Fruit fly (Drosophila melanogaster): Measurements from ENCODE around the gene eIF4G2.

Gene eIF4G2

dm6 chr3R:23831696-23832095 is 12.7 kb upstream of the eIF4G2 start:
- TF ChIP-seq Vsx2 (GFP tag; optimal IDR thresholded peaks at IDR 0.05; ENCODE audit: partially characterized antibody) (no peak), sv (GFP tag; optimal IDR thresholded peaks at IDR 0.05) (no peak), pan (optimal IDR thresholded peaks at IDR 0.05) (no peak), psq (GFP tag; optimal IDR thresholded peaks at IDR 0.05) (no peak), N (GFP tag; optimal IDR thresholded peaks at IDR 0.05) (no peak), lola (GFP tag; optimal IDR thresholded peaks at IDR 0.05) (no peak), brk (GFP tag; optimal IDR thresholded peaks at IDR 0.05) (no peak), usp (GFP tag; optimal IDR thresholded peaks at IDR 0.05) (no peak), dmrt93B (GFP tag; optimal IDR thresholded peaks at IDR 0.05) (no peak), HLH106 (tag; optimal IDR thresholded peaks at IDR 0.05) (no peak), GATAd (GFP tag; optimal IDR thresholded peaks at IDR 0.05) (no peak), CG9705 (GFP tag; optimal IDR thresholded peaks at IDR 0.05) (no peak), Myc (optimal IDR thresholded peaks at IDR 0.05) (no peak), dl (GFP tag; optimal IDR thresholded peaks at IDR 0.05; ENCODE audit: insufficient read depth in 1 of 2, partially characterized antibody in 2 of 2) (no peak), ey (GFP tag; optimal IDR thresholded peaks at IDR 0.05) (no peak), Jra (GFP tag; optimal IDR thresholded peaks at IDR 0.05) (no peak), tai (GFP tag; optimal IDR thresholded peaks at IDR 0.05) (no peak)

- TF ChIP-seq Vsx2 (GFP tag; optimal IDR thresholded peaks at IDR 0.05; ENCODE audit: partially characterized antibody) (no peak), Dfd (GFP tag; optimal IDR thresholded peaks at IDR 0.05) (peak; percentile 16)
Observed at dm6 chr3R:23827093-23827492, 8.1 kb upstream of the eIF4G2 start.

dm6 chr3R:23823678-23824077 is 4.6 kb upstream of the eIF4G2 start:
- TF ChIP-seq sv (GFP tag; optimal IDR thresholded peaks at IDR 0.05) (no peak), N (GFP tag; optimal IDR thresholded peaks at IDR 0.05) (no peak), CrebA (GFP tag; optimal IDR thresholded peaks at IDR 0.05; ENCODE audit: borderline replicate concordance) (no peak), Dif (GFP tag; optimal IDR thresholded peaks at IDR 0.05; ENCODE audit: partially characterized antibody) (no peak), brk (GFP tag; optimal IDR thresholded peaks at IDR 0.05) (no peak), Hr83 (GFP tag; optimal IDR thresholded peaks at IDR 0.05; ENCODE audit: poor library complexity, severe bottlenecking) (no peak), ey (GFP tag; optimal IDR thresholded peaks at IDR 0.05) (no peak), dl (GFP tag; optimal IDR thresholded peaks at IDR 0.05; ENCODE audit: insufficient read depth in 1 of 2, partially characterized antibody in 2 of 2) (no peak), pan (optimal IDR thresholded peaks at IDR 0.05) (no peak), CG32264 (GFP tag; optimal IDR thresholded peaks at IDR 0.05) (no peak), dmrt93B (GFP tag; optimal IDR thresholded peaks at IDR 0.05) (no peak), sage (GFP tag; optimal IDR thresholded peaks at IDR 0.05) (no peak), dsf (GFP tag; optimal IDR thresholded peaks at IDR 0.05; ENCODE audit: borderline replicate concordance) (no peak), GATAd (GFP tag; optimal IDR thresholded peaks at IDR 0.05) (no peak), foxo (GFP tag; optimal IDR thresholded peaks at IDR 0.05) (no peak)

- TF ChIP-seq Rel (GFP tag; optimal IDR thresholded peaks at IDR 0.05) (no peak), Rel (tag; optimal IDR thresholded peaks at IDR 0.05) (no peak), brk (GFP tag; optimal IDR thresholded peaks at IDR 0.05) (no peak), psq (GFP tag; optimal IDR thresholded peaks at IDR 0.05) (no peak)
Observed at dm6 chr3R:23822969-23823368, 3.9 kb upstream of the eIF4G2 start.

dm6 chr3R:23820290-23820689 is 1.3 kb upstream of the eIF4G2 start:
- peak; percentile 25 for TF ChIP-seq sv (GFP tag; optimal IDR thresholded peaks at IDR 0.05)
- TF ChIP-seq foxo (GFP tag; optimal IDR thresholded peaks at IDR 0.05), result peak in 1 of 2 experiments; percentile 41
- no peak for TF ChIP-seq Hr83 (GFP tag; optimal IDR thresholded peaks at IDR 0.05; ENCODE audit: poor library complexity, severe bottlenecking)
- TF ChIP-seq lola (GFP tag; optimal IDR thresholded peaks at IDR 0.05), result no peak
- no peak for TF ChIP-seq Rel (GFP tag; optimal IDR thresholded peaks at IDR 0.05)
- peak; percentile 45 for TF ChIP-seq Rel (tag; optimal IDR thresholded peaks at IDR 0.05)
- no peak for TF ChIP-seq OdsH (GFP tag; optimal IDR thresholded peaks at IDR 0.05)

dm6 chr3R:23817566-23818202 is 1.4 kb downstream of the eIF4G2 start:
- TF ChIP-seq Myc (optimal IDR thresholded peaks at IDR 0.05) (no peak), psq (GFP tag; optimal IDR thresholded peaks at IDR 0.05) (no peak), Dif (GFP tag; optimal IDR thresholded peaks at IDR 0.05; ENCODE audit: partially characterized antibody) (no peak), sage (GFP tag; optimal IDR thresholded peaks at IDR 0.05) (no peak), CrebA (GFP tag; optimal IDR thresholded peaks at IDR 0.05; ENCODE audit: borderline replicate concordance) (no peak), CG9705 (GFP tag; optimal IDR thresholded peaks at IDR 0.05) (no peak), Hnf4 (GFP tag; optimal IDR thresholded peaks at IDR 0.05) (no peak)

All from whole organism, wandering third instar larva.